Fruit fly (Drosophila melanogaster) whole organism, pupa: ENCODE data around the gene Cpr66Cb.

Source experiments
- CG10348 ChIP-seq: fragments of 200-800 bp; sonication (Bioruptor generic); IDR thresholded peaks from 2 replicates; pipeline ENCODE4 v1.3.6; 2022; ENCODE audit warnings: missing biosample characterization, missing genetic modification characterization
- CG12605 ChIP-seq: fragments of 200-800 bp; sonication (Bioruptor generic); IDR thresholded peaks from 2 replicates; pipeline ENCODE4 v1.3.6; 2022; ENCODE audit warnings: missing biosample characterization, missing genetic modification characterization
- CG13204 ChIP-seq: fragments of 200-800 bp; sonication (Bioruptor generic); optimal IDR thresholded peaks from 2 replicates; lab custom pipeline; 2018; ENCODE audit warnings: missing biosample characterization, mild to moderate bottlenecking, missing genetic modification characterization, moderate library complexity
- CG14655 ChIP-seq: fragments of 200-800 bp; sonication (Bioruptor generic); optimal IDR thresholded peaks from 3 replicates; lab custom pipeline; 2017; ENCODE audit warnings: mild to moderate bottlenecking, missing biosample characterization, missing genetic modification reagents, missing genetic modification characterization
- CG15710 ChIP-seq: fragments of 200-800 bp; sonication (Bioruptor generic); optimal IDR thresholded peaks from 2 replicates; lab custom pipeline; 2018; ENCODE audit warnings: missing biosample characterization, mild to moderate bottlenecking, missing genetic modification characterization, moderate library complexity
- CG17806 ChIP-seq: fragments of 200-800 bp; sonication (Bioruptor generic); optimal IDR thresholded peaks from 2 replicates; lab custom pipeline; 2018; ENCODE audit warnings: missing biosample characterization, mild to moderate bottlenecking, missing genetic modification characterization, moderate library complexity
- CG32121 ChIP-seq: fragments of 200-800 bp; sonication (Bioruptor generic); IDR thresholded peaks from 2 replicates; pipeline ENCODE4 v1.3.6; 2022; ENCODE audit warnings: missing biosample characterization, missing genetic modification characterization
- CG34367 ChIP-seq: fragments of 200-800 bp; sonication (Bioruptor generic); optimal IDR thresholded peaks from 2 replicates; lab custom pipeline; 2018; ENCODE audit warnings: missing biosample characterization, mild to moderate bottlenecking, missing genetic modification characterization
- CG4496 ChIP-seq: fragments of 200-800 bp; sonication (Bioruptor generic); IDR thresholded peaks from 3 replicates; pipeline ENCODE4 v1.3.6; 2022; ENCODE audit warnings: missing biosample characterization, missing genetic modification characterization
- CG8159 ChIP-seq: fragments of 200-800 bp; sonication (Bioruptor generic); optimal IDR thresholded peaks from 3 replicates; lab custom pipeline; 2018; ENCODE audit warnings: missing biosample characterization, mild to moderate bottlenecking, missing genetic modification characterization, moderate library complexity
- CG8301 ChIP-seq: fragments of 200-800 bp; sonication (Bioruptor generic); optimal IDR thresholded peaks from 2 replicates; lab custom pipeline; 2018; ENCODE audit warnings: missing biosample characterization, mild to moderate bottlenecking, missing genetic modification characterization
- CG9948 ChIP-seq: fragments of 200-800 bp; sonication (Bioruptor generic); optimal IDR thresholded peaks from 2 replicates; lab custom pipeline; 2018; ENCODE audit warnings: missing biosample characterization, mild to moderate bottlenecking, missing genetic modification characterization, moderate library complexity
- D1 ChIP-seq: fragments of 200-800 bp; sonication (Bioruptor generic); optimal IDR thresholded peaks from 2 replicates; lab custom pipeline; 2018; ENCODE audit warnings: missing biosample characterization, mild to moderate bottlenecking, missing genetic modification characterization, moderate library complexity
- EcR ChIP-seq: fragments of 200-800 bp; sonication (Bioruptor generic); optimal IDR thresholded peaks from 3 replicates; lab custom pipeline; 2019; ENCODE audit warnings: missing biosample characterization, missing genetic modification characterization, mild to moderate bottlenecking, moderate library complexity, missing genetic modification reagents
- Ets98B ChIP-seq: fragments of 200-800 bp; sonication (Bioruptor generic); IDR thresholded peaks from 2 replicates; pipeline ENCODE4 v1.3.6; 2022; ENCODE audit warnings: missing biosample characterization, missing genetic modification characterization
- Pif1A ChIP-seq: fragments of 200-800 bp; sonication (Bioruptor generic); optimal IDR thresholded peaks from 3 replicates; lab custom pipeline; 2016; ENCODE audit warnings: missing biosample characterization, missing genetic modification characterization
- Pif1B ChIP-seq: fragments of 200-800 bp; sonication (Bioruptor generic); optimal IDR thresholded peaks from 3 replicates; lab custom pipeline; 2016; ENCODE audit warnings: missing biosample characterization, missing genetic modification characterization
- Snoo ChIP-seq: fragments of 200-800 bp; sonication (Bioruptor generic); optimal IDR thresholded peaks from 3 replicates; lab custom pipeline; 2017; ENCODE audit warnings: missing biosample characterization, mild to moderate bottlenecking, missing genetic modification characterization, inconsistent platforms
- fd96Ca ChIP-seq: fragments of 200-800 bp; sonication (Bioruptor generic); IDR thresholded peaks from 3 replicates; pipeline ENCODE4 v1.3.6; 2022; ENCODE audit warnings: missing biosample characterization, missing genetic modification characterization
- gl ChIP-seq: fragments of 200-800 bp; sonication (Bioruptor generic); optimal IDR thresholded peaks from 2 replicates; lab custom pipeline; 2018; ENCODE audit warnings: missing biosample characterization, mild to moderate bottlenecking, missing genetic modification characterization
- rn ChIP-seq: fragments of 200-800 bp; sonication (Bioruptor generic); IDR thresholded peaks from 2 replicates; pipeline ENCODE4 v1.3.6; 2022; ENCODE audit warnings: missing biosample characterization, missing genetic modification characterization

The Cpr66Cb gene

DNA sequence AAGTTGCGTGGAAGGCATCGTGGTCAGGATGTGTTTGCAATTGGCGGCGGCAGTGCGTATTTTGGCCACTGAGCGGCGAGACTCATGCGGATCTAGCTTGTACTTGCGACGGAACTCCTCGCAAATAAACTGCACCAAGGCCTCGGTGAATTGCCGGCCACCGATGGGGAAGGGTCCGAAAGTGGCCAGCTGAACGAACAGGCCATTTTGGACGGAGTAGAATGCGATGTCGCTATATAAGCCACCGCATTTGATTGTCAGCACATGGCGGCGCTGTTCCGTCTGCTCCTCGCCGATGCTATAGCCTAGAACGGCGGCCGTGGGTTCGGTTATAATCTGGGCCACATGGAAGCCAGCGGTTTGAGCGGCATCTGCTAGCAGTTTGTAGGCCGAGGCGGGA, 8.7 kb downstream of the Cpr66Cb start:
- TF ChIP-seq CG13204 (GFP tag; lab: Kevin White, UChicago) (no peak), CG14655 (no peak), D1 (no peak), Pif1A (GFP tag; lab: Kevin White, UChicago) (no peak), CG17806 (no peak), CG8159 (tag; lab: Kevin White, UChicago) (no peak)

DNA sequence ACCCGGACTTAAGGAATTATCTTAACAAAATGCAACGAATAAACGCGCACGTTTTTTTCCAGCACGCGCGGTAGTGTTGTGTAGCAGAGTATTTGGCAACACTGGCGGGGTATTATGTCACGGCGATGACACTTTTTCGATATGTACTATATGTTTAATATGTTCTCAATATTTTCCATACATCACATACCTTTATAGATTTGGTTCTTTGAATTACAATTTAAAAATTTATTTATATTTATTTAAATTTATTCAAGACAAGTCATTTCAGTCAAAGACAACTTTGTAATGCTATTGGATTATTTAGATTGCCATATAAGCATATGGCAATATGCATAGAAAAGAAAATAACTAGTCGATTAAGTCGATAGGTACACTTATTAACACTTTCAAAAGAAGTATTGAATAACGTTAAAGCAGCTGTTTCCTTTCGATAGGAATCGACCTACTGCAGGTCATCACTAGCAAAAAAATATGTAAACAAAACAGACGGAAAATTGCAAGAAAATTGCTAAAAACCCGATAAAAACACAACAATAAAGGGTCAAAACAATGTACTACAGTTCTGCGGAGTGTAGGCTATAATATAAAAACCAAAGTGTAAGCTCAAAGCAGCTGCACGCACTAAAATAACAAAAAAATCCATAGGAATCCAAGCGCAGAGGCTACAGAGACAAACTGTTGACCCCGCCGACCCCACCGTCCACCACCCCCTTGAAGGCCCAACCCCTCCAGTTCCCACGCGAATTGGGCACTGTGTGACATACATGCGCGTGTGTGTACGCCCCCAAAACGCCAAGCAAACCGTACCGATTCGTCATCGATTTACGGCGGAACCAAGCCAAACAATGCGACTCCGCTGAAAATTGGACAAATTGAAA, 9.9 kb downstream of the Cpr66Cb start, which contains the start of the genes CG7182 and GAPcenA:
Gene CG7182, minus strand, starts transcription at position 283 of the 881 bp plus-strand sequence.
Gene GAPcenA, plus strand, starts transcription at position 462 of the 881 bp plus-strand sequence.
- TF ChIP-seq CG15710 (tag; lab: Kevin White, UChicago) (peak; percentile 80), gl (tag; lab: Kevin White, UChicago) (no peak), CG17806 (peak; percentile 63), D1 (no peak), CG4496 (GFP tag; lab: Robert Waterston, UW) (peak; percentile 52; the same call in 1 of the 3 replicates), CG8301 (no peak), Pif1B (no peak), CG9948 (tag; lab: Kevin White, UChicago) (peak; percentile 64), Pif1A (GFP tag; lab: Kevin White, UChicago) (no peak), CG34367 (tag; lab: Kevin White, UChicago) (peak; percentile 56), CG32121 (GFP tag; lab: Robert Waterston, UW) (no peak), CG12605 (GFP tag; lab: Robert Waterston, UW) (no peak), CG10348 (no peak), CG14655 (no peak), fd96Ca (GFP tag; lab: Robert Waterston, UW) (no peak; the same call in 1 of the 3 replicates), Ets98B (GFP tag; lab: Robert Waterston, UW) (peak; percentile 49), CG8159 (tag; lab: Kevin White, UChicago) (peak; percentile 80), rn (GFP tag; lab: Robert Waterston, UW) (0 out of 2 replicates have a peak, but pooled peaks have one; percentile 11), Snoo (tag; lab: Kevin White, UChicago) (peak; percentile 76), CG13204 (GFP tag; lab: Kevin White, UChicago) (no peak), EcR (GFP tag; lab: Kevin White, UChicago) (peak; percentile 85)

DNA sequence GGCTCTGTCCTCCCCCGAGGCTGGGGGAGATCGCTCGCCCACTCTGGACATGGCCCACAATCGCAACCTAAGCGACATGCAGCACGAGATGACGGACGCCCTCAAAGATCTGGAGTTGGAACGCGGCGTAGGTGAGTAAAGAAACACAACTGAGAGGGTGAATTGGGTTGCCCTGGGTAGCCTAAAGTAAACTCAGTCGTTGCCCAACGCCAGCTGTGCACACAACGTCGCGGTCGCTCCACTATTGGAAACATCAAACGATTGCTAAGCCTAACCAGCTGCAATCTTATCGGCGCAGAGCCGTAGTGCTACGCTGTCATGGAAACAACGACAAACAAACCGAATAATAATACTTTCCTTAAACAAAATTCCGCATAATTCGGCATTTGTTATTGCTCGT, 10.9 kb downstream of the Cpr66Cb start:
- no peak for TF ChIP-seq CG12605 (GFP tag; lab: Robert Waterston, UW)
- TF ChIP-seq D1, result no peak
- no peak for TF ChIP-seq Snoo (tag; lab: Kevin White, UChicago)
- no peak for TF ChIP-seq Pif1B
- no peak for TF ChIP-seq EcR (GFP tag; lab: Kevin White, UChicago)
- no peak for TF ChIP-seq gl (tag; lab: Kevin White, UChicago)
- TF ChIP-seq Pif1A (GFP tag; lab: Kevin White, UChicago), result no peak
- TF ChIP-seq CG10348, result no peak
- TF ChIP-seq CG8301, result no peak
- TF ChIP-seq Ets98B (GFP tag; lab: Robert Waterston, UW), result no peak
- no peak for TF ChIP-seq CG13204 (GFP tag; lab: Kevin White, UChicago)
- no peak for TF ChIP-seq CG32121 (GFP tag; lab: Robert Waterston, UW)

DNA sequence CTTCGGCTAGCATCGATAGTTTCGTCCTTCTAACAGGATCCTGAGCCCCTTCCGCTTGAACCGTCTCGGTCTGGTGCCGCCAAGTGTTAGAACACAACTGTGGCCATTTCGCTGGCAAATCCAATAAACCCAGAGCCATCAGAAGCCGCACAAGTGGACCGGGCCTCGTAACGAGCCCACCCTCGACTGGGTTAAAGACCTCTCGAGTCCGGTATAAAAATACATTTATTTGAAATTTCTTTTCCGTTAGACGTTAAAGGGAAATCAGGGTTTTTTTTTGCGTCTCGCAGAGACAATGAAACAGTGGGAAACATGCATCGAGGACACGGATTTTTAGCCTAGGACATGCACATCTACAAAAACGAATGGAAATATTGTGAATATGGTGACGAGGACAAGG, 19.7 kb downstream of the Cpr66Cb start, which contains the start of gene Culd:
Gene Culd, minus strand, starts transcription at position 101 of the 400 bp plus-strand sequence.
- TF ChIP-seq CG8159 (tag; lab: Kevin White, UChicago) (no peak), gl (tag; lab: Kevin White, UChicago) (no peak), CG13204 (GFP tag; lab: Kevin White, UChicago) (no peak), CG17806 (no peak), CG4496 (GFP tag; lab: Robert Waterston, UW) (no peak), Pif1A (GFP tag; lab: Kevin White, UChicago) (no peak), D1 (no peak), Pif1B (no peak), rn (GFP tag; lab: Robert Waterston, UW) (no peak)

DNA sequence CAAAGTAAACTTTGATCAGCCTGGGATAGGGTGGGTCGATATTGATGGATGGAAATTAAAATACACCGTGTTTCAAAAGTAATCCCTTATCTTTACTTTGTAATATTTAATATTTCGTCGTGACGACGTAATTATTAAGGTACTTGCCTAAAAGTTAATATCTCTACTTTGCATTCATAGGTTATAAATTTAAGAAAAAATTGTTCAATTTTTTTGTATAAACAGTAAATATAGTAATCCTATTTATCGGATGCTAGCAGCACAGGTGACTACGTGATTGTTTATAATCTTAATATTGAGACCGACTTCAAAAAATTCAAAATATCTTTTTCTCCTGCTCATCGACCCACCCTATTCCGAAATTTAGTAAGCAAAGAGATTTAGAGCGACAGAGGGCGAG, 21.7 kb downstream of the Cpr66Cb start:
- TF ChIP-seq rn (GFP tag; lab: Robert Waterston, UW) (no peak), CG8159 (tag; lab: Kevin White, UChicago) (peak; percentile 73), CG34367 (tag; lab: Kevin White, UChicago) (peak; percentile 43), CG13204 (GFP tag; lab: Kevin White, UChicago) (no peak), CG17806 (peak; percentile 53), Snoo (tag; lab: Kevin White, UChicago) (peak; percentile 55)

DNA sequence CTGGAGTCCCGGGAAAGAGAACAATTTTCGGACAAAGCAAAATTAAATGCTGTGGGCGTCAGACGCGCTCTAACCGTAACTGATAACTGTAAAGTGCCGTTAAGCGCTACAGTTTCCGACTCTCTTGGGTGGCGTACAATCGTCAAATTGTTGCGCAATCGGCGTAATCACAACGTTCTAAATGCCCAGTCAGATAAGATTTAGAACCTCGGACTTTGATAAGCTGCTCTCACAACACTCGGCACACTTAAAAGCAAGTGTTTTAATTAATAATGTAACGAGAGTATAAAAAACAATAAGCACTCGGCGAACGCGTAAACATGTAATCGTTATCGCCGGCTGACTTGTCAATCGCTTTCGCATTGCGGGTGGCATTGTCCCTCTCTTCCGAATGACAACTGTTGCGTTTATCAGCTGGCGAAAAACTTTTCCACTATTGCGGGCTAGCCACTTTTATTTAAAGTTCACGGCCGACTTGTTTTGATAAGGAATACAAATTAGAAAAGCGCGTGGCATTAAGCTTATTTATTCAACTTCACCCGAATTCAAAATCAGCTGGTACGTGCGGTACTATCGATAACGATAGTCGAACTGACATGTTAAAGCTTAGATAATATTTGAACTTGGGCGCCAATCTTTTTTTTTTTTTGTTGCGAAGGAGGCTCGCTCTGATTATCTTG, 22.4 kb downstream of the Cpr66Cb start:
- TF ChIP-seq CG12605 (GFP tag; lab: Robert Waterston, UW), result peak; percentile 49; the same call in 1 of the 2 replicates
- no peak for TF ChIP-seq CG14655
- TF ChIP-seq, all 21 proteins: peak for 1
